Fruit fly (Drosophila melanogaster) whole organism, embryonic: Measurements from ENCODE around the gene CG32428.
A peak's percentile ranks its signal among the peaks of the same experiment; 100 is the strongest.

Experiments used
- Adf1 ChIP-seq: fragments of 200-800 bp; sonication (Bioruptor generic); IDR thresholded peaks from 2 replicates; pipeline ENCODE4 v1.3.6; 2022; ENCODE audit warnings: missing biosample characterization, missing genetic modification characterization
- CG10431 ChIP-seq: fragments of 200-800 bp; sonication (Bioruptor generic); optimal IDR thresholded peaks from 3 replicates; lab custom pipeline; 2018; ENCODE audit warnings: missing biosample characterization, mild to moderate bottlenecking, missing genetic modification characterization
- CG12219 ChIP-seq: fragments of 200-800 bp; sonication (Bioruptor generic); optimal IDR thresholded peaks from 3 replicates; lab custom pipeline; 2018; ENCODE audit warnings: missing biosample characterization, mild to moderate bottlenecking, missing genetic modification characterization
- CG12744 ChIP-seq: fragments of 200-800 bp; sonication (Bioruptor generic); optimal IDR thresholded peaks from 2 replicates; lab custom pipeline; 2016; ENCODE audit warnings: missing biosample characterization, missing genetic modification characterization
- CG15514 ChIP-seq: fragments of 200-800 bp; sonication (Bioruptor generic); optimal IDR thresholded peaks from 3 replicates; lab custom pipeline; 2017; ENCODE audit warnings: missing biosample characterization, missing genetic modification characterization, mild to moderate bottlenecking, moderate library complexity, missing genetic modification reagents
- CG17802 ChIP-seq: fragments of 200-800 bp; sonication (Bioruptor generic); optimal IDR thresholded peaks from 2 replicates; lab custom pipeline; 2018; ENCODE audit warnings: missing biosample characterization, mild to moderate bottlenecking, missing genetic modification characterization, moderate library complexity
- CG2202 ChIP-seq: fragments of 200-800 bp; sonication (Bioruptor generic); optimal IDR thresholded peaks from 2 replicates; lab custom pipeline; 2018; ENCODE audit warnings: missing biosample characterization, mild to moderate bottlenecking, missing genetic modification characterization
- CG4707 ChIP-seq: fragments of 200-800 bp; sonication (Bioruptor generic); optimal IDR thresholded peaks from 2 replicates; lab custom pipeline; 2018; ENCODE audit warnings: missing biosample characterization, mild to moderate bottlenecking, missing genetic modification characterization, moderate library complexity
- CG6254 ChIP-seq: fragments of 200-800 bp; sonication (Bioruptor generic); optimal IDR thresholded peaks from 3 replicates; lab custom pipeline; 2017; ENCODE audit warnings: mild to moderate bottlenecking, missing biosample characterization, missing genetic modification reagents, missing genetic modification characterization
- CG7372 ChIP-seq: fragments of 200-800 bp; sonication (Bioruptor generic); IDR thresholded peaks from 2 replicates; pipeline ENCODE4 v1.3.6; 2022; ENCODE audit warnings: missing biosample characterization, missing genetic modification characterization
- CG7556 ChIP-seq: fragments of 200-800 bp; sonication (Bioruptor generic); optimal IDR thresholded peaks from 2 replicates; lab custom pipeline; 2017; ENCODE audit warnings: missing biosample characterization, mild to moderate bottlenecking, missing genetic modification characterization
- CG7786 ChIP-seq: fragments of 200-800 bp; sonication (Bioruptor generic); optimal IDR thresholded peaks from 2 replicates; lab custom pipeline; 2016; ENCODE audit warnings: missing biosample characterization, missing genetic modification characterization
- CG9876 ChIP-seq: fragments of 200-800 bp; sonication (Bioruptor generic); optimal IDR thresholded peaks from 2 replicates; lab custom pipeline; 2016; ENCODE audit warnings: missing biosample characterization, missing genetic modification characterization
- Chrac-16 ChIP-seq: fragments of 200-800 bp; sonication (Bioruptor generic); optimal IDR thresholded peaks from 3 replicates; lab custom pipeline; 2016; ENCODE audit warnings: missing biosample characterization, missing genetic modification characterization
- CkIIα-i1 ChIP-seq: fragments of 200-800 bp; sonication (Bioruptor generic); IDR thresholded peaks from 2 replicates; pipeline ENCODE4 v1.3.6; 2022; ENCODE audit warnings: missing biosample characterization, missing genetic modification characterization
- ERR ChIP-seq: fragments of 200-800 bp; sonication (Bioruptor generic); optimal IDR thresholded peaks from 2 replicates; lab custom pipeline; 2016; ENCODE audit warnings: missing biosample characterization, missing genetic modification characterization
- Hand ChIP-seq: fragments of 200-800 bp; sonication (Bioruptor generic); optimal IDR thresholded peaks from 2 replicates; lab custom pipeline; 2017; ENCODE audit warnings: mild to moderate bottlenecking, missing biosample characterization, missing genetic modification reagents, missing genetic modification characterization
- Myb ChIP-seq: fragments of 200-800 bp; sonication (Bioruptor generic); optimal IDR thresholded peaks from 2 replicates; lab custom pipeline; 2016; ENCODE audit warnings: missing biosample characterization, missing genetic modification characterization
- Nf-YB ChIP-seq: fragments of 200-800 bp; sonication (Bioruptor generic); optimal IDR thresholded peaks from 3 replicates; lab custom pipeline; 2019; ENCODE audit warnings: missing biosample characterization, mild to moderate bottlenecking, missing genetic modification characterization, moderate library complexity
- Oaz ChIP-seq: fragments of 200-800 bp; sonication (Bioruptor generic); IDR thresholded peaks from 2 replicates; pipeline ENCODE4 v1.3.6; 2022; ENCODE audit warnings: missing biosample characterization, missing genetic modification characterization
- Opbp ChIP-seq: fragments of 200-800 bp; sonication (Bioruptor generic); IDR thresholded peaks from 3 replicates; pipeline ENCODE4 v1.3.6; 2022; ENCODE audit warnings: missing biosample characterization, missing genetic modification characterization; ENCODE audit not compliant: partially characterized antibody
- PHDP ChIP-seq: fragments of 200-800 bp; sonication (Bioruptor generic); optimal IDR thresholded peaks from 3 replicates; lab custom pipeline; 2018; ENCODE audit warnings: missing biosample characterization, mild to moderate bottlenecking, missing genetic modification characterization, moderate library complexity
- Ravus ChIP-seq: fragments of 200-800 bp; sonication (Bioruptor generic); IDR thresholded peaks from 2 replicates; pipeline ENCODE4 v1.3.6; 2022; ENCODE audit warnings: missing biosample characterization, missing genetic modification characterization
- Rfx ChIP-seq: fragments of 200-800 bp; sonication (Bioruptor generic); IDR thresholded peaks from 2 replicates; pipeline ENCODE4 v1.3.6; 2022; ENCODE audit warnings: missing biosample characterization, missing genetic modification characterization
- Xbp1 ChIP-seq: fragments of 200-800 bp; sonication (Bioruptor generic); optimal IDR thresholded peaks from 3 replicates; lab custom pipeline; 2016; ENCODE audit warnings: missing biosample characterization, mild to moderate bottlenecking, missing genetic modification characterization
- ash1 ChIP-seq: fragments of 200-800 bp; sonication (Bioruptor generic); optimal IDR thresholded peaks from 2 replicates; lab custom pipeline; 2018; ENCODE audit warnings: missing biosample characterization, mild to moderate bottlenecking, missing genetic modification characterization
- bab2 ChIP-seq: fragments of 200-800 bp; sonication (Bioruptor generic); optimal IDR thresholded peaks from 2 replicates; lab custom pipeline; 2016; ENCODE audit warnings: missing biosample characterization, missing genetic modification characterization
- br ChIP-seq: fragments of >200 bp; optimal IDR thresholded peaks from 2 replicates; lab custom pipeline; 2017
- crol ChIP-seq: fragments of 200-800 bp; sonication (Bioruptor generic); IDR thresholded peaks from 2 replicates; pipeline ENCODE4 v1.3.6; 2022; ENCODE audit warnings: missing biosample characterization, missing genetic modification characterization
- cwo ChIP-seq: fragments of 200-800 bp; sonication (Bioruptor generic); optimal IDR thresholded peaks from 3 replicates; lab custom pipeline; 2017; ENCODE audit warnings: missing biosample characterization, missing genetic modification characterization, mild to moderate bottlenecking, moderate library complexity, missing genetic modification reagents
- dan ChIP-seq: fragments of 200-800 bp; sonication (Bioruptor generic); IDR thresholded peaks from 2 replicates; pipeline ENCODE4 v1.3.6; 2022; ENCODE audit warnings: missing biosample characterization, missing genetic modification characterization
- exex ChIP-seq: fragments of 200-800 bp; sonication (Bioruptor generic); optimal IDR thresholded peaks from 4 replicates; lab custom pipeline; 2018; ENCODE audit warnings: missing biosample characterization, mild to moderate bottlenecking, missing genetic modification characterization, moderate library complexity
- eyg ChIP-seq: fragments of 200-800 bp; sonication (Bioruptor generic); optimal IDR thresholded peaks from 3 replicates; lab custom pipeline; 2016; ENCODE audit warnings: missing biosample characterization, missing genetic modification characterization
- gro ChIP-seq: fragments of 200-800 bp; sonication (Bioruptor generic); optimal IDR thresholded peaks from 2 replicates; lab custom pipeline; 2016; ENCODE audit warnings: missing biosample characterization, missing genetic modification characterization
- gsb ChIP-seq: fragments of 200-800 bp; sonication (Bioruptor generic); IDR thresholded peaks from 2 replicates; pipeline ENCODE4 v1.3.6; 2022; ENCODE audit warnings: missing biosample characterization, missing genetic modification characterization
- ham ChIP-seq: fragments of 200-800 bp; sonication (Bioruptor generic); IDR thresholded peaks from 2 replicates; pipeline ENCODE4 v1.3.6; 2022; ENCODE audit warnings: missing biosample characterization, missing genetic modification characterization
- kay ChIP-seq: fragments of 200-800 bp; sonication (Bioruptor generic); optimal IDR thresholded peaks from 2 replicates; lab custom pipeline; 2016; ENCODE audit warnings: missing biosample characterization, missing genetic modification characterization
- klu ChIP-seq: fragments of 200-800 bp; sonication (Bioruptor generic); IDR thresholded peaks from 2 replicates; pipeline ENCODE4 v1.3.6; 2022; ENCODE audit warnings: missing biosample characterization, missing genetic modification characterization
- maf-S ChIP-seq: fragments of 200-800 bp; sonication (Bioruptor generic); optimal IDR thresholded peaks from 2 replicates; lab custom pipeline; 2016; ENCODE audit warnings: missing biosample characterization, missing genetic modification characterization
- nerfin-2 ChIP-seq: fragments of 200-800 bp; sonication (Bioruptor generic); IDR thresholded peaks from 2 replicates; pipeline ENCODE4 v1.3.6; 2022; ENCODE audit warnings: missing biosample characterization, missing genetic modification characterization; ENCODE audit not compliant: partially characterized antibody
- odd ChIP-seq: fragments of 200-800 bp; sonication (Bioruptor generic); optimal IDR thresholded peaks from 2 replicates; lab custom pipeline; 2017; ENCODE audit warnings: missing biosample characterization, mild to moderate bottlenecking, missing genetic modification characterization
- pfk ChIP-seq: fragments of 200-800 bp; sonication (Bioruptor generic); optimal IDR thresholded peaks from 2 replicates; lab custom pipeline; 2018; ENCODE audit warnings: missing biosample characterization, mild to moderate bottlenecking, missing genetic modification characterization, moderate library complexity
- pho ChIP-seq: fragments of 200-800 bp; sonication (Bioruptor generic); optimal IDR thresholded peaks from 2 replicates; lab custom pipeline; 2016; ENCODE audit warnings: missing biosample characterization, missing genetic modification characterization
- pum ChIP-seq: fragments of 200-800 bp; sonication (Bioruptor generic); optimal IDR thresholded peaks from 2 replicates; lab custom pipeline; 2016; ENCODE audit warnings: missing biosample characterization, missing genetic modification characterization
- pzg ChIP-seq: fragments of 200-800 bp; sonication (Bioruptor generic); optimal IDR thresholded peaks from 3 replicates; lab custom pipeline; 2018; ENCODE audit warnings: missing biosample characterization, mild to moderate bottlenecking, missing genetic modification characterization, moderate library complexity
- run ChIP-seq: fragments of 200-800 bp; sonication (Bioruptor generic); optimal IDR thresholded peaks from 3 replicates; lab custom pipeline; 2018; ENCODE audit warnings: missing biosample characterization, mild to moderate bottlenecking, missing genetic modification characterization
- trh ChIP-seq: fragments of 200-800 bp; sonication (Bioruptor generic); optimal IDR thresholded peaks from 2 replicates; lab custom pipeline; 2016; ENCODE audit warnings: missing biosample characterization, missing genetic modification characterization
- tup ChIP-seq: fragments of 200-800 bp; sonication (Bioruptor generic); optimal IDR thresholded peaks from 2 replicates; lab custom pipeline; 2016; ENCODE audit warnings: missing biosample characterization, mild to moderate bottlenecking, missing genetic modification characterization, moderate library complexity
- zfh1 ChIP-seq: fragments of 200-800 bp; sonication (Bioruptor generic); IDR thresholded peaks from 3 replicates; pipeline ENCODE4 v1.3.6; 2022; ENCODE audit warnings: missing biosample characterization, missing genetic modification characterization

The CG32428 gene

DNA sequence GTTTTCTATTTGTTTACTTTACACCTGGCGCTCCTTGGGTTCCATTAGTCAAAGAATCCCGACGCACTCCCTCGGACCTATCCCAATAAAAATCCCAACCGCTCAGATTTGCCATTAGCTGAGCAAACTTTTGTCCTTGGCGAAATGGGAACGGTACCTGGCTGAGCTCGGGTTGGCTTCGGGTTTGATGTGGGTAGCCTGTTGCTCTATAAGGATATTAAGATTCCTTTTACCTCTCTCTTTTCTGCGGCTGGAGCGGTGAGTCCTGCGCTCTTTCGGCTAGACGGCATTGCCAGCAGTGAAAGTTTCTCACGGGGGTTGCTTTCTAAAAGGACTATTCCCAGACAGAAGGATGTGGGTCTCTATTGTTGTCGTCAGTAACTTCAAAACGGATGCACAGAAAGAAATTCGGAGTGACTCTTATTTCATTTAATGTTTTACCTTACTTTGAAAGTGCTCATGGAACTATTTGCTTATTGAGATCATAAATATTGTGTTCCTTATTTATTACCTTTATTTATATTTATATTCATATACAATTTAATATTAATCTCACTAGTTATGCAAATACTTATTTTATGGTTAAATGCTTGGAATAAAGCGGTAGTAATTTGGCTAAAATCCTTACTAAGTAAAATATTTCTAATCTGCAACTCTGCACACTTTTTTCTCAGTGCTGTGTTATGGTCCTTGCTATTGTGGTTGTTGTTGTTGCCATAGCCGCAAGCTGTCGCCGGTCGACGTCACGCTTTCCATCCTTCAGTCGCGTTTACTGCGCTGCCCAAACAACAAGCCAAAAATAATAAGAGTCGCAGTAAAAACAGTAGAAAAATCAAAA, 31.7 kb downstream of the CG32428 start, which contains the start of gene CG5910 (continued):
- TF ChIP-seq Rfx (peak; percentile 75), pho (GFP tag; lab: Kevin White, UChicago) (peak; percentile 13), gro (no peak), Ravus (peak; percentile 26; the same call in 1 of the 2 replicates), CG4707 (GFP tag; lab: Kevin White, UChicago) (peak; percentile 34), CG12219 (GFP tag; lab: Kevin White, UChicago) (peak; percentile 77), Hand (GFP tag; lab: Kevin White, UChicago) (peak; percentile 90), eyg (no peak), Myb (GFP tag; lab: Kevin White, UChicago) (peak; percentile 2), odd (GFP tag; lab: Kevin White, UChicago) (peak; percentile 87), dan (GFP tag; lab: Robert Waterston, UW) (no peak), nerfin-2 (GFP tag; lab: Robert Waterston, UW) (no peak), tup (GFP tag; lab: Kevin White, UChicago) (peak; percentile 16), bab2 (peak; percentile 7), Nf-YB (GFP tag; lab: Kevin White, UChicago) (peak; percentile 77), CG15514 (GFP tag; lab: Kevin White, UChicago) (peak; percentile 76), CG7556 (peak; percentile 96), Xbp1 (peak; percentile 83), CG7372 (GFP tag; lab: Robert Waterston, UW) (peak; percentile 53; the same call in 1 of the 2 replicates), Adf1 (0 out of 2 replicates have a peak, but pooled peaks have one; percentile 44), CG10431 (GFP tag; lab: Kevin White, UChicago) (peak; percentile 67), maf-S (GFP tag; lab: Kevin White, UChicago) (no peak), CG6254 (GFP tag; lab: Kevin White, UChicago) (peak; percentile 87), CG12744 (GFP tag; lab: Kevin White, UChicago) (no peak), CG7786 (GFP tag; lab: Kevin White, UChicago) (peak; percentile 22), crol (GFP tag; lab: Robert Waterston, UW) (no peak), CG17802 (tag; lab: Kevin White, UChicago) (peak; percentile 35), ERR (GFP tag; lab: Kevin White, UChicago) (no peak), zfh1 (peak; percentile 70), pum (GFP tag; lab: Kevin White, UChicago) (no peak), cwo (peak; percentile 88), kay (GFP tag; lab: Kevin White, UChicago) (peak; percentile 70), PHDP (tag; lab: Kevin White, UChicago) (peak; percentile 91), pzg (no peak), Chrac-16 (GFP tag; lab: Kevin White, UChicago) (peak; percentile 78), ham (GFP tag; lab: Robert Waterston, UW) (0 out of 2 replicates have a peak, but pooled peaks have one; percentile 37), gsb (GFP tag; lab: Robert Waterston, UW) (peak; percentile 52; the same call in 1 of the 2 replicates), CG9876 (GFP tag; lab: Kevin White, UChicago) (no peak), Opbp (GFP tag; lab: Robert Waterston, UW) (no peak), exex (tag; lab: Kevin White, UChicago) (peak; percentile 63), br (lab: Kevin White, UChicago) (no peak), trh (GFP tag; lab: Kevin White, UChicago) (peak; percentile 37), run (peak; percentile 84), pfk (GFP tag; lab: Kevin White, UChicago) (no peak), CG2202 (tag; lab: Kevin White, UChicago) (peak; percentile 68), klu (GFP tag; lab: Robert Waterston, UW) (peak; percentile 72), Oaz (GFP tag; lab: Robert Waterston, UW) (peak; percentile 50; the same call in 1 of the 2 replicates), ash1 (GFP tag; lab: Kevin White, UChicago) (no peak), CkIIα-i1 (GFP tag; lab: Robert Waterston, UW) (no peak)
